Worm (Caenorhabditis elegans) whole organism, L4/young adult: ENCODE data around the gene ZK105.5.

Experiments
- dao-5 ChIP-seq: sonication (generic microtip); optimal IDR thresholded peaks from 2 replicates; lab custom pipeline; 2016; ENCODE audit warnings: missing genotype, missing genetic modification characterization, moderate library complexity, missing compliant biosample characterization
- him-1 ChIP-seq: sonication (generic microtip); optimal IDR thresholded peaks from 2 replicates; lab custom pipeline; 2016; ENCODE audit warnings: missing genotype, missing genetic modification reagents, missing genetic modification characterization, missing compliant biosample characterization

ce11 chrV:7741918-7742317, 24.4 kb upstream of the ZK105.5 start:
- no peak for TF ChIP-seq him-1 (tag; lab: Kevin White, UChicago)
- no peak for TF ChIP-seq dao-5
